Worm (Caenorhabditis elegans) whole organism, L2 larva: ENCODE results near the gene try-11.
A peak's percentile ranks its signal among the peaks of the same experiment; 100 is the strongest.

Experiments
- C34F6.9 ChIP-seq: fragments of 150-350 bp; optimal IDR thresholded peaks from 2 replicates; lab custom pipeline; 2014; ENCODE audit warnings: missing biosample characterization, missing genetic modification characterization
- F13H6.1 ChIP-seq: sonication (generic microtip); optimal IDR thresholded peaks from 2 replicates; lab custom pipeline; 2016; ENCODE audit warnings: missing genetic modification characterization, missing compliant biosample characterization
- R02D3.7 ChIP-seq: fragments of 150-350 bp; optimal IDR thresholded peaks from 2 replicates; lab custom pipeline; 2014; ENCODE audit warnings: missing biosample characterization, missing genetic modification characterization
- Y55F3AM.14 ChIP-seq: fragments of 200-800 bp; sonication (Bioruptor generic); optimal IDR thresholded peaks from 2 replicates; lab custom pipeline; 2018; ENCODE audit warnings: mild to moderate bottlenecking, missing genetic modification characterization, missing compliant biosample characterization
- alr-1 ChIP-seq: fragments of 150-350 bp; optimal IDR thresholded peaks from 2 replicates; lab custom pipeline; 2014; ENCODE audit warnings: missing biosample characterization, missing genetic modification characterization
- aly-2 ChIP-seq: fragments of 150-350 bp; optimal IDR thresholded peaks from 2 replicates; lab custom pipeline; 2014; ENCODE audit warnings: missing biosample characterization, missing genetic modification characterization
- ama-1 ChIP-seq: fragments of 150-350 bp; optimal IDR thresholded peaks from 2 replicates; lab custom pipeline; 2018; ENCODE audit warnings: inconsistent platforms
- blmp-1 ChIP-seq: sonication (generic microtip); optimal IDR thresholded peaks from 2 replicates; lab custom pipeline; 2017; ENCODE audit warnings: missing genetic modification characterization, mild to moderate bottlenecking, missing compliant biosample characterization, antibody characterized with exemption, moderate library complexity; ENCODE audit not compliant: insufficient read depth
- ceh-16 ChIP-seq: fragments of 150-350 bp; optimal IDR thresholded peaks from 2 replicates; lab custom pipeline; 2014; ENCODE audit warnings: missing biosample characterization, missing genetic modification characterization
- ceh-82 ChIP-seq: fragments of 150-350 bp; optimal IDR thresholded peaks from 2 replicates; lab custom pipeline; 2014; ENCODE audit warnings: missing biosample characterization, missing genetic modification characterization
- dmd-4 ChIP-seq: sonication (generic microtip); optimal IDR thresholded peaks from 2 replicates; lab custom pipeline; 2017; ENCODE audit warnings: missing biosample characterization, missing genetic modification characterization
- egl-27 ChIP-seq: sonication (generic microtip); optimal IDR thresholded peaks from 3 replicates; lab custom pipeline; 2017; ENCODE audit warnings: missing biosample characterization, missing genetic modification reagents, missing genetic modification characterization
- elt-1 ChIP-seq: fragments of 150-350 bp; optimal IDR thresholded peaks from 2 replicates; lab custom pipeline; 2014; ENCODE audit warnings: missing biosample characterization, missing genetic modification characterization
- elt-3 ChIP-seq: sonication (generic microtip); optimal IDR thresholded peaks from 2 replicates; lab custom pipeline; 2017; ENCODE audit warnings: missing biosample characterization, missing genetic modification characterization
- fos-1 ChIP-seq: fragments of 150-350 bp; optimal IDR thresholded peaks from 2 replicates; lab custom pipeline; 2014; ENCODE audit warnings: missing biosample characterization, missing genetic modification characterization
- gmeb-1 ChIP-seq: fragments of 150-350 bp; optimal IDR thresholded peaks from 2 replicates; lab custom pipeline; 2014; ENCODE audit warnings: missing biosample characterization, missing genetic modification characterization
- lin-11 ChIP-seq: fragments of 150-350 bp; sonication (generic microtip); optimal IDR thresholded peaks from 2 replicates; lab custom pipeline; 2014; ENCODE audit warnings: missing biosample characterization, missing genetic modification characterization, inconsistent platforms, mixed read lengths
- lin-13 ChIP-seq: fragments of 150-350 bp; optimal IDR thresholded peaks from 2 replicates; lab custom pipeline; 2014; ENCODE audit warnings: missing biosample characterization, missing genetic modification reagents, missing genetic modification characterization
- lin-39 ChIP-seq: fragments of 150-350 bp; optimal IDR thresholded peaks from 2 replicates; lab custom pipeline; 2014; ENCODE audit warnings: missing biosample characterization, missing genetic modification reagents, missing genetic modification characterization
- lsy-2 ChIP-seq, 2 experiments: fragments of 150-350 bp in 1 of 2; sonication (generic microtip) in 1 of 2; optimal IDR thresholded peaks; 2 replicates each; lab custom pipeline; 2014 to 2017; ENCODE audit warnings: missing biosample characterization in 2 of 2, missing genetic modification characterization in 2 of 2
- mbf-1 ChIP-seq: sonication (generic microtip); optimal IDR thresholded peaks from 2 replicates; lab custom pipeline; 2017; ENCODE audit warnings: missing biosample characterization, missing genetic modification characterization
- mdl-1 ChIP-seq, 2 experiments: fragments of 150-350 bp in 1 of 2; sonication (generic microtip) in 1 of 2; optimal IDR thresholded peaks; 2 replicates each; lab custom pipeline; 2017; ENCODE audit warnings: missing biosample characterization in 2 of 2, missing genetic modification characterization in 2 of 2
- nhr-10 ChIP-seq: sonication (generic microtip); optimal IDR thresholded peaks from 2 replicates; lab custom pipeline; 2017; ENCODE audit warnings: missing biosample characterization, missing genetic modification characterization
- nhr-11 ChIP-seq: fragments of 150-350 bp; optimal IDR thresholded peaks from 2 replicates; lab custom pipeline; 2014; ENCODE audit warnings: missing biosample characterization, missing genetic modification characterization
- nhr-12 ChIP-seq: fragments of 150-350 bp; optimal IDR thresholded peaks from 2 replicates; lab custom pipeline; 2014; ENCODE audit warnings: missing biosample characterization, missing genetic modification characterization
- nhr-129 ChIP-seq: fragments of 150-350 bp; optimal IDR thresholded peaks from 2 replicates; lab custom pipeline; 2014; ENCODE audit warnings: missing biosample characterization, missing genetic modification characterization
- nhr-21 ChIP-seq: fragments of 150-350 bp; optimal IDR thresholded peaks from 2 replicates; lab custom pipeline; 2014; ENCODE audit warnings: missing biosample characterization, missing genetic modification characterization
- nhr-23 ChIP-seq: fragments of 150-350 bp; optimal IDR thresholded peaks from 2 replicates; lab custom pipeline; 2014; ENCODE audit warnings: missing biosample characterization, missing genetic modification reagents, missing genetic modification characterization
- nhr-237 ChIP-seq: fragments of 150-350 bp; optimal IDR thresholded peaks from 2 replicates; lab custom pipeline; 2014; ENCODE audit warnings: missing biosample characterization, missing genetic modification characterization
- nhr-25 ChIP-seq: fragments of 150-350 bp; sonication (generic microtip); optimal IDR thresholded peaks from 3 replicates; lab custom pipeline; 2014; ENCODE audit warnings: missing biosample characterization, missing genetic modification characterization
- nhr-6 ChIP-seq: fragments of 150-350 bp; optimal IDR thresholded peaks from 2 replicates; lab custom pipeline; 2014; ENCODE audit warnings: missing biosample characterization, missing genetic modification characterization
- nhr-77 ChIP-seq: fragments of 150-350 bp; optimal IDR thresholded peaks from 2 replicates; lab custom pipeline; 2014; ENCODE audit warnings: missing biosample characterization, missing genetic modification characterization
- peb-1 ChIP-seq: fragments of 150-350 bp; optimal IDR thresholded peaks from 2 replicates; lab custom pipeline; 2014; ENCODE audit warnings: missing biosample characterization, missing genetic modification characterization
- sem-4 ChIP-seq: fragments of 150-350 bp; optimal IDR thresholded peaks from 2 replicates; lab custom pipeline; 2014; ENCODE audit warnings: missing biosample characterization, missing genetic modification reagents, missing genetic modification characterization
- skn-1 ChIP-seq: sonication (generic microtip); optimal IDR thresholded peaks from 2 replicates; lab custom pipeline; 2017; ENCODE audit warnings: missing biosample characterization, missing genetic modification characterization
- sma-3 ChIP-seq: sonication (generic microtip); optimal IDR thresholded peaks from 2 replicates; lab custom pipeline; 2016; ENCODE audit warnings: missing genetic modification reagents, missing genetic modification characterization, missing compliant biosample characterization
- sma-9 ChIP-seq, 2 experiments: fragments of 150-350 bp in 1 of 2; sonication (generic microtip) in 1 of 2; optimal IDR thresholded peaks; 2 replicates each; lab custom pipeline; 2014 to 2016; ENCODE audit warnings: missing genetic modification characterization in 2 of 2, mild to moderate bottlenecking in 1 of 2, missing biosample characterization in 1 of 2, missing compliant biosample characterization in 1 of 2, missing genetic modification reagents in 1 of 2, moderate library complexity in 1 of 2
- snpc-4 ChIP-seq: fragments of 150-350 bp; optimal IDR thresholded peaks from 2 replicates; lab custom pipeline; 2014; ENCODE audit warnings: missing biosample characterization, missing genetic modification characterization
- unc-39 ChIP-seq: fragments of 150-350 bp; optimal IDR thresholded peaks from 2 replicates; lab custom pipeline; 2014; ENCODE audit warnings: missing biosample characterization, missing genetic modification characterization
- unc-55 ChIP-seq: fragments of 150-350 bp; sonication (generic microtip); optimal IDR thresholded peaks from 3 replicates; lab custom pipeline; 2014; ENCODE audit warnings: missing biosample characterization, missing genetic modification reagents, missing genetic modification characterization
- unc-62 ChIP-seq: fragments of 150-350 bp; optimal IDR thresholded peaks from 2 replicates; lab custom pipeline; 2014; ENCODE audit warnings: missing biosample characterization, missing genetic modification reagents, missing genetic modification characterization
- zag-1 ChIP-seq: fragments of 150-350 bp; optimal IDR thresholded peaks from 2 replicates; lab custom pipeline; 2014; ENCODE audit warnings: missing biosample characterization, missing genetic modification characterization
- ztf-1 ChIP-seq: fragments of 200-800 bp; sonication (Bioruptor generic); conservative IDR thresholded peaks from 2 replicates; pipeline ENCODE4 v1.3.6; 2022; ENCODE audit warnings: missing genetic modification characterization, missing compliant biosample characterization
- ztf-11 ChIP-seq: sonication (generic microtip); optimal IDR thresholded peaks from 2 replicates; lab custom pipeline; 2017; ENCODE audit warnings: missing biosample characterization, missing genetic modification characterization
- ztf-4 ChIP-seq: fragments of 150-350 bp; optimal IDR thresholded peaks from 2 replicates; lab custom pipeline; 2014; ENCODE audit warnings: missing biosample characterization, missing genetic modification characterization

try-11 gene

ce11 chrV:7431016-7431415 is 20.5 kb upstream of the try-11 start, which contains the start of gene srw-71:
srw-71 (minus strand) TSS chrV:7431116.
- TF ChIP-seq sem-4 (tag; lab: Kevin White, UChicago) (no peak), unc-39 (no peak), C34F6.9 (tag; lab: Kevin White, UChicago) (no peak), ama-1 (lab: Kevin White, UChicago) (no peak), unc-62 (GFP tag; lab: Kevin White, UChicago) (no peak), skn-1 (tag; lab: Kevin White, UChicago) (no peak), nhr-77 (no peak), unc-55 (GFP tag; lab: Kevin White, UChicago) (no peak), snpc-4 (no peak), nhr-23 (tag; lab: Kevin White, UChicago) (no peak), fos-1 (tag; lab: Kevin White, UChicago) (no peak), alr-1 (tag; lab: Kevin White, UChicago) (no peak), egl-27 (tag; lab: Kevin White, UChicago) (no peak), F13H6.1 (tag; lab: Kevin White, UChicago) (no peak), nhr-10 (tag; lab: Kevin White, UChicago) (no peak), ztf-11 (no peak), gmeb-1 (no peak), nhr-129 (tag; lab: Kevin White, UChicago) (no peak)

DNA sequence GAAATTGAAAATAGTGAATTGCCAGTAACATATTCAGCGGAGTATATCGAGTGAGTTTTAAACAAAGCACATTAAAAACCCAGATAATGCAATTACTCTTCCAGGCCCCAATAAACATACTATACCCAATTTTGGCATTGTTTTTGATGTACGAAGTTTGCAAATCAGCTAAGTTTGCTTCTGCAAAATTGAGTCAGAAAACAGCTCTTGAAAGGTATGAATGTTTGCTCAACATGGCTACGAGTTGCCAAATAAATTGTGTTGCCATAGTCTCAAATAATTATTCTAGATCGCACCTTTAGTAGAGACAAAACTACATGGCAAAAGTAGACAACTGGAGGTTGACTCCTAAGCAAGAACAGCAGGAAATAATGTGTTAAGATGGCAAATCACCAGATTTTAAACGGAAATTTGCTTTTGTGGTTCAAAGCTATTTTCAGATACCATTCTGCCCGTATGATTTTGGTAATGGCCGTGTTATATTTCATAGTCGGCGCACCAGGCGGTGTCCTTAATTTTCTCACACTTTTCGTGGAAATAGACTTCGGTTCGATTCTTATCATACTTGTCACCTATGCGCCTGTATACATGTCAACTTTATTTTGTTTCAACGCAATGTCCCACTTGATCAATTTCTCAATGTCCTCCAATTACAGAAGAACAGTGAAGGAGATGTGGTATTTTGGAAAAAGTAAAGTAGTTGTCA is 18.9 kb upstream of the try-11 start:
- no peak for TF ChIP-seq snpc-4
- peak; percentile 10 for TF ChIP-seq nhr-129 (tag; lab: Kevin White, UChicago)
- TF ChIP-seq dmd-4 (tag; lab: Kevin White, UChicago): no peak
- TF ChIP-seq ama-1 (lab: Kevin White, UChicago): peak; percentile 82
- peak; percentile 45 for TF ChIP-seq ztf-4 (tag; lab: Kevin White, UChicago)
- peak; percentile 33 for TF ChIP-seq nhr-21 (tag; lab: Kevin White, UChicago)

- TF ChIP-seq elt-3 (no peak), lin-11 (tag; lab: Kevin White, UChicago) (no peak), gmeb-1 (peak; percentile 16), snpc-4 (no peak), ztf-4 (tag; lab: Kevin White, UChicago) (peak; percentile 6), nhr-25 (tag; lab: Kevin White, UChicago) (no peak), skn-1 (tag; lab: Kevin White, UChicago) (peak; percentile 34), nhr-10 (tag; lab: Kevin White, UChicago) (no peak), nhr-23 (tag; lab: Kevin White, UChicago) (no peak), nhr-12 (tag; lab: Kevin White, UChicago) (no peak), aly-2 (tag; lab: Kevin White, UChicago) (no peak), nhr-21 (tag; lab: Kevin White, UChicago) (no peak), sma-3 (no peak), nhr-77 (no peak), nhr-6 (tag; lab: Kevin White, UChicago) (no peak), blmp-1 (no peak), ama-1 (lab: Kevin White, UChicago) (peak; percentile 88), alr-1 (tag; lab: Kevin White, UChicago) (no peak), F13H6.1 (tag; lab: Kevin White, UChicago) (peak; percentile 64), R02D3.7 (tag; lab: Kevin White, UChicago) (no peak), lsy-2 (tag; optimal IDR thresholded peaks at IDR 0.05; lab: Kevin White, UChicago) (peak in 1 of 2 experiments; percentile 71), unc-62 (GFP tag; lab: Kevin White, UChicago) (no peak), C34F6.9 (tag; lab: Kevin White, UChicago) (peak; percentile 76), nhr-129 (tag; lab: Kevin White, UChicago) (peak; percentile 48), ceh-16 (tag; lab: Kevin White, UChicago) (no peak), ceh-82 (tag; lab: Kevin White, UChicago) (no peak), ztf-11 (no peak), nhr-237 (no peak), sem-4 (tag; lab: Kevin White, UChicago) (peak; percentile 46), dmd-4 (tag; lab: Kevin White, UChicago) (no peak), nhr-11 (no peak), mbf-1 (tag; lab: Kevin White, UChicago) (no peak), Y55F3AM.14 (GFP tag; lab: Kevin White, UChicago) (no peak), lin-39 (tag; lab: Kevin White, UChicago) (no peak), zag-1 (tag; lab: Kevin White, UChicago) (peak; percentile 37), mdl-1 (tag; optimal IDR thresholded peaks at IDR 0.05; lab: Kevin White, UChicago) (peak; percentile 87 to 88), unc-39 (no peak), lin-13 (GFP tag; lab: Kevin White, UChicago) (no peak), elt-1 (tag; lab: Kevin White, UChicago) (no peak), egl-27 (tag; lab: Kevin White, UChicago) (no peak), sma-9 (GFP tag; optimal IDR thresholded peaks at IDR 0.05; lab: Kevin White, UChicago) (peak; percentile 95), sma-9 (tag; optimal IDR thresholded peaks at IDR 0.05; lab: Kevin White, UChicago) (no peak), peb-1 (tag; lab: Kevin White, UChicago) (no peak), ztf-1 (GFP tag; lab: Robert Waterston, UW) (no peak)
These were observed 16.6 kb upstream of the try-11 start for ce11 chrV:7434805-7435363.
